Worm (Caenorhabditis elegans) whole organism, L1 larva: Measurements from ENCODE around the gene R08B4.3.

Experiments
- F16B12.6 ChIP-seq: fragments of 150-350 bp; optimal IDR thresholded peaks from 2 replicates; lab custom pipeline; 2014; ENCODE audit warnings: missing biosample characterization, missing genetic modification characterization
- Y116A8C.19 ChIP-seq: sonication (generic microtip); optimal IDR thresholded peaks from 2 replicates; lab custom pipeline; 2016; ENCODE audit warnings: missing compliant biosample characterization, missing genetic modification characterization, borderline replicate concordance
- blmp-1 ChIP-seq: fragments of 150-350 bp; optimal IDR thresholded peaks from 2 replicates; lab custom pipeline; 2014; ENCODE audit warnings: missing biosample characterization, missing genetic modification characterization
- ceh-8 ChIP-seq: fragments of 200-800 bp; sonication (Bioruptor generic); optimal IDR thresholded peaks from 2 replicates; lab custom pipeline; 2018; ENCODE audit warnings: mild to moderate bottlenecking, missing genetic modification characterization, moderate library complexity, missing compliant biosample characterization
- ceh-82 ChIP-seq, 3 experiments: fragments of 150-350 bp in 1 of 3; sonication (generic microtip) in 2 of 3; optimal IDR thresholded peaks; 2 replicates each; lab custom pipeline; 2014 to 2017; ENCODE audit warnings: missing biosample characterization in 3 of 3, missing genetic modification characterization in 3 of 3
- ceh-88 ChIP-seq: fragments of 200-800 bp; sonication (Bioruptor generic); IDR thresholded peaks from 2 replicates; pipeline ENCODE4 v1.3.6; 2022; ENCODE audit warnings: missing genetic modification characterization, missing compliant biosample characterization
- ces-1 ChIP-seq: fragments of 150-350 bp; optimal IDR thresholded peaks from 2 replicates; lab custom pipeline; 2014; ENCODE audit warnings: missing biosample characterization, missing genetic modification reagents, missing genetic modification characterization
- dpl-1 ChIP-seq, 3 experiments: fragments of 150-350 bp in 2 of 3; sonication (generic microtip) in 1 of 3; optimal IDR thresholded peaks; 2 replicates each; lab custom pipeline; 2014 to 2017; ENCODE audit warnings: missing biosample characterization in 3 of 3, missing genetic modification characterization in 3 of 3, missing genetic modification reagents in 3 of 3
- efl-1 ChIP-seq, 4 experiments: fragments of 150-350 bp; optimal IDR thresholded peaks in 3 of 4; peaks in 1 of 4; 1 replicate in 1 of 4; 2 replicates in 3 of 4; lab custom pipeline; 2014; ENCODE audit warnings: missing biosample characterization in 2 of 4, missing genetic modification characterization in 2 of 4, missing genetic modification reagents in 2 of 4
- efl-3 ChIP-seq: fragments of 200-800 bp; sonication (Bioruptor generic); optimal IDR thresholded peaks from 2 replicates; lab custom pipeline; 2018; ENCODE audit warnings: mild to moderate bottlenecking, missing genetic modification characterization, missing compliant biosample characterization
- ets-5 ChIP-seq: fragments of 200-800 bp; sonication (Bioruptor generic); IDR thresholded peaks from 2 replicates; pipeline ENCODE4 v1.3.6; 2022; ENCODE audit warnings: missing genetic modification characterization, missing compliant biosample characterization
- fkh-4 ChIP-seq: sonication (generic microtip); optimal IDR thresholded peaks from 2 replicates; lab custom pipeline; 2016; ENCODE audit warnings: missing compliant biosample characterization, missing genetic modification characterization, borderline replicate concordance
- irx-1 ChIP-seq: sonication (generic microtip); optimal IDR thresholded peaks from 2 replicates; lab custom pipeline; 2016; ENCODE audit warnings: missing genetic modification characterization, missing compliant biosample characterization
- isw-1 ChIP-seq: fragments of 200-800 bp; sonication (Bioruptor generic); IDR thresholded peaks from 2 replicates; pipeline ENCODE4 v1.3.6; 2022; ENCODE audit warnings: missing genetic modification characterization, missing compliant biosample characterization
- jun-1 ChIP-seq: fragments of 150-350 bp; optimal IDR thresholded peaks from 2 replicates; lab custom pipeline; 2014; ENCODE audit warnings: missing biosample characterization, missing genetic modification reagents, missing genetic modification characterization
- lin-13 ChIP-seq: fragments of 150-350 bp; optimal IDR thresholded peaks from 2 replicates; lab custom pipeline; 2014; ENCODE audit warnings: missing biosample characterization, missing genetic modification reagents, missing genetic modification characterization
- lin-14 ChIP-seq: fragments of 200-800 bp; sonication (Bioruptor generic); optimal IDR thresholded peaks from 2 replicates; lab custom pipeline; 2018; ENCODE audit warnings: mild to moderate bottlenecking, missing genetic modification characterization, moderate library complexity, missing compliant biosample characterization
- lin-35 ChIP-seq, 2 experiments: fragments of 150-350 bp; optimal IDR thresholded peaks; 2 replicates each; lab custom pipeline; 2014; ENCODE audit warnings: missing biosample characterization in 2 of 2, missing genetic modification characterization in 2 of 2, missing genetic modification reagents in 2 of 2
- lir-3 ChIP-seq: sonication (generic microtip); optimal IDR thresholded peaks from 2 replicates; lab custom pipeline; 2016; ENCODE audit warnings: mild to moderate bottlenecking, missing genetic modification characterization, moderate library complexity, missing compliant biosample characterization; ENCODE audit not compliant: poor library complexity
- mab-9 ChIP-seq: fragments of 200-800 bp; sonication (Bioruptor generic); IDR thresholded peaks from 2 replicates; pipeline ENCODE4 v1.3.6; 2022; ENCODE audit warnings: missing genetic modification reagents, missing genetic modification characterization, missing compliant biosample characterization
- mdl-1 ChIP-seq, 2 experiments: fragments of 150-350 bp; optimal IDR thresholded peaks; 2 replicates each; lab custom pipeline; 2014 to 2017; ENCODE audit warnings: missing biosample characterization in 2 of 2, missing genetic modification characterization in 2 of 2, inconsistent platforms in 1 of 2
- mep-1 ChIP-seq: fragments of 150-350 bp; optimal IDR thresholded peaks from 2 replicates; lab custom pipeline; 2014; ENCODE audit warnings: missing biosample characterization, missing genetic modification characterization
- nhr-11 ChIP-seq: fragments of 150-350 bp; optimal IDR thresholded peaks from 2 replicates; lab custom pipeline; 2014; ENCODE audit warnings: missing biosample characterization, missing genetic modification characterization
- nhr-19 ChIP-seq: fragments of 200-800 bp; sonication (Bioruptor generic); conservative IDR thresholded peaks from 2 replicates; pipeline ENCODE4 v1.3.6; 2022; ENCODE audit warnings: missing genetic modification characterization, missing compliant biosample characterization
- nhr-71 ChIP-seq: sonication (generic microtip); optimal IDR thresholded peaks from 2 replicates; lab custom pipeline; 2016; ENCODE audit warnings: mild to moderate bottlenecking, missing genetic modification characterization, moderate library complexity, missing compliant biosample characterization
- nhr-76 ChIP-seq: sonication (generic microtip); optimal IDR thresholded peaks from 2 replicates; lab custom pipeline; 2017; ENCODE audit warnings: missing biosample characterization, missing genetic modification characterization
- nhr-85 ChIP-seq: sonication (generic microtip); peaks from one replicate; lab custom pipeline; 2016; ENCODE audit warnings: missing genetic modification characterization, inconsistent platforms, missing compliant biosample characterization
- sup-37 ChIP-seq: fragments of 200-800 bp; sonication (Bioruptor generic); optimal IDR thresholded peaks from 2 replicates; lab custom pipeline; 2018; ENCODE audit warnings: mild to moderate bottlenecking, missing genetic modification characterization, missing compliant biosample characterization
- tbx-2 ChIP-seq: sonication (generic microtip); optimal IDR thresholded peaks from 2 replicates; lab custom pipeline; 2016; ENCODE audit warnings: missing genetic modification characterization, missing compliant biosample characterization
- unc-62 ChIP-seq: fragments of 150-350 bp; optimal IDR thresholded peaks from 2 replicates; lab custom pipeline; 2014; ENCODE audit warnings: missing biosample characterization, missing genetic modification reagents, missing genetic modification characterization
- ztf-4 ChIP-seq: fragments of 150-350 bp; optimal IDR thresholded peaks from 2 replicates; lab custom pipeline; 2014; ENCODE audit warnings: missing biosample characterization, missing genetic modification characterization

The R08B4.3 gene

ce11 chrX:11109200-11109599 is 11.6 kb downstream of the R08B4.3 start, which contains the start of gene grd-1:
Gene grd-1 (plus strand): TSS chrX:11109440.
- TF ChIP-seq sup-37 (GFP tag; lab: Kevin White, UChicago) = no peak
- peak; percentile 89 for TF ChIP-seq blmp-1 (tag; lab: Kevin White, UChicago)

- no peak for TF ChIP-seq jun-1
These were observed 13.7 kb downstream of the R08B4.3 start, which contains the start of gene clc-17 for ce11 chrX:11107076-11107475. Gene clc-17 (plus strand): TSS chrX:11107376.

- TF ChIP-seq irx-1 (tag; lab: Kevin White, UChicago) (no peak), nhr-85 (tag; lab: Kevin White, UChicago) (no peak), efl-1 (optimal IDR thresholded peaks at IDR 0.05; lab: Kevin White, UChicago) (no peak), efl-1 (GFP tag; optimal IDR thresholded peaks at IDR 0.05 in 1 of 2; lab: Kevin White, UChicago) (peak in 1 of 2 experiments; percentile 89), nhr-19 (GFP tag; lab: Robert Waterston, UW) (no peak), sup-37 (GFP tag; lab: Kevin White, UChicago) (no peak), lin-14 (GFP tag; lab: Kevin White, UChicago) (no peak)
These were observed 15.7 kb downstream of the R08B4.3 start, which contains the start of gene W02H3.1 for ce11 chrX:11104883-11105629. Gene W02H3.1 (minus strand): TSS chrX:11105460.

ce11 chrX:11103173-11103572 is 17.6 kb downstream of the R08B4.3 start:
- TF ChIP-seq ceh-82 (tag; optimal IDR thresholded peaks at IDR 0.05; lab: Kevin White, UChicago) = no peak
- no peak for TF ChIP-seq fkh-4 (tag; lab: Kevin White, UChicago)
- TF ChIP-seq ztf-4 (tag; lab: Kevin White, UChicago) = no peak
- TF ChIP-seq tbx-2 (tag; lab: Kevin White, UChicago) = no peak
- no peak for TF ChIP-seq efl-3 (GFP tag; lab: Kevin White, UChicago)
- no peak for TF ChIP-seq mab-9
- TF ChIP-seq isw-1 (GFP tag; lab: Robert Waterston, UW) = no peak
- TF ChIP-seq mep-1 (tag; lab: Kevin White, UChicago) = no peak
- no peak for TF ChIP-seq ceh-8 (GFP tag; lab: Kevin White, UChicago)
- no peak for TF ChIP-seq ceh-88 (GFP tag; lab: Robert Waterston, UW)
- TF ChIP-seq ets-5 (GFP tag; lab: Robert Waterston, UW) = no peak
- TF ChIP-seq nhr-11 = no peak
- TF ChIP-seq lin-35 (GFP tag; optimal IDR thresholded peaks at IDR 0.05; lab: Kevin White, UChicago) = no peak
- TF ChIP-seq unc-62 (GFP tag; lab: Kevin White, UChicago) = no peak
- TF ChIP-seq F16B12.6 (tag; lab: Kevin White, UChicago) = no peak
- no peak for TF ChIP-seq mdl-1 (tag; optimal IDR thresholded peaks at IDR 0.05; lab: Kevin White, UChicago)
- TF ChIP-seq Y116A8C.19 (tag; lab: Kevin White, UChicago) = no peak
- no peak for TF ChIP-seq nhr-71 (tag; lab: Kevin White, UChicago)
- TF ChIP-seq dpl-1 (GFP tag; optimal IDR thresholded peaks at IDR 0.05; lab: Kevin White, UChicago) = no peak
- no peak for TF ChIP-seq nhr-76

ce11 chrX:11098086-11098485 is 22.7 kb downstream of the R08B4.3 start, which contains the start of gene W02H3.3:
Gene W02H3.3 (minus strand): TSS chrX:11098186.
- TF ChIP-seq ces-1 (GFP tag; lab: Kevin White, UChicago) = no peak
- no peak for TF ChIP-seq lir-3 (tag; lab: Kevin White, UChicago)
- TF ChIP-seq nhr-76 = no peak
- TF ChIP-seq blmp-1 (tag; lab: Kevin White, UChicago) = no peak
- TF ChIP-seq lin-14 (GFP tag; lab: Kevin White, UChicago) = no peak
- no peak for TF ChIP-seq mdl-1 (tag; optimal IDR thresholded peaks at IDR 0.05; lab: Kevin White, UChicago)
- TF ChIP-seq lin-13 = no peak
